Worm (Caenorhabditis elegans) whole organism, L2 larva: ENCODE data around the gene W07A12.4.

Experiments used
- elt-3 ChIP-seq: sonication (generic microtip); optimal IDR thresholded peaks from 2 replicates; lab custom pipeline; 2017; ENCODE audit warnings: missing biosample characterization, missing genetic modification characterization
- nhr-12 ChIP-seq: fragments of 150-350 bp; optimal IDR thresholded peaks from 2 replicates; lab custom pipeline; 2014; ENCODE audit warnings: missing biosample characterization, missing genetic modification characterization
- unc-39 ChIP-seq: fragments of 150-350 bp; optimal IDR thresholded peaks from 2 replicates; lab custom pipeline; 2014; ENCODE audit warnings: missing biosample characterization, missing genetic modification characterization

DNA sequence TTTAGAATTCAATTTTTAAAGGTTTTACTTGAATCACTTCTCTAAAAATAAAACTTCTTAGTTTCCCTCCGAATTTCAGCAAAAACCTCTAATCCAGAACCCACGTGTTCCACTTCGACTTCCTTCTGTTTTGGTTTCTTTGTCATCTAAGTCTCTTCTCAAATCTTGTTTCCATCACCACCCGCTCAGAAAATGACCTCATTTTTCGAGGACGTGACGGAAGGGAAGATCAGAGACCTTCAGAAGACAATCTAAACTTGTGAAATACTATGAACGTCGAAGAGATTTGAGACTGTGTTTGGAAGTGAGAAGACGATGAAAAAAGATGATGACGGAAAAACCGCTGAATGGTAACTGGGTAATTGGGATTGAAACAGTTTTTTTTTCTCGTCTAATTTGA, 43.6 kb downstream of the W07A12.4 start:
- no peak for TF ChIP-seq elt-3 (tag; lab: Kevin White, UChicago)
- no peak for TF ChIP-seq nhr-12
- no peak for TF ChIP-seq unc-39 (tag; lab: Kevin White, UChicago)
